Worm (Caenorhabditis elegans) whole organism, young adult: ENCODE measurements around the gene otpl-8.

Experiments used
- F23B12.7 ChIP-seq: sonication (generic microtip); optimal IDR thresholded peaks from 2 replicates; lab custom pipeline; 2017; ENCODE audit warnings: missing genetic modification characterization, mild to moderate bottlenecking, missing compliant biosample characterization, antibody characterized with exemption, moderate library complexity; ENCODE audit not compliant: insufficient read depth
- akir-1 ChIP-seq: fragments of 200-800 bp; sonication (Bioruptor generic); optimal IDR thresholded peaks from 2 replicates; lab custom pipeline; 2018; ENCODE audit warnings: mild to moderate bottlenecking, missing genetic modification characterization, moderate library complexity, missing compliant biosample characterization
- ceh-79 ChIP-seq: sonication (generic microtip); optimal IDR thresholded peaks from 2 replicates; lab custom pipeline; 2017; ENCODE audit warnings: mild to moderate bottlenecking, missing genetic modification characterization, missing compliant biosample characterization
- dpl-1 ChIP-seq: fragments of 150-350 bp; optimal IDR thresholded peaks from 2 replicates; lab custom pipeline; 2014; ENCODE audit warnings: missing biosample characterization, missing genetic modification reagents, missing genetic modification characterization
- egl-18 ChIP-seq: fragments of 200-800 bp; sonication (Bioruptor generic); IDR thresholded peaks from 2 replicates; pipeline ENCODE4 v1.3.6; 2022; ENCODE audit warnings: missing genetic modification reagents, missing genetic modification characterization, missing compliant biosample characterization
- him-1 ChIP-seq: sonication (generic microtip); optimal IDR thresholded peaks from 2 replicates; lab custom pipeline; 2016; ENCODE audit warnings: missing genotype, missing genetic modification reagents, missing genetic modification characterization, missing compliant biosample characterization
- lsl-1 ChIP-seq: fragments of 200-800 bp; sonication (Bioruptor generic); optimal IDR thresholded peaks from 2 replicates; lab custom pipeline; 2018; ENCODE audit warnings: mild to moderate bottlenecking, missing genetic modification characterization, moderate library complexity, missing compliant biosample characterization
- madf-8 ChIP-seq: fragments of 200-800 bp; sonication (Bioruptor generic); conservative IDR thresholded peaks from 2 replicates; pipeline ENCODE4 v1.3.6; 2022; ENCODE audit warnings: missing genetic modification reagents, missing genetic modification characterization, missing compliant biosample characterization
- snpc-4 ChIP-seq, 5 experiments: fragments of 150-350 bp in 1 of 5; sonication (generic microtip) in 4 of 5; optimal IDR thresholded peaks; 2 replicates each; lab custom pipeline; 2014 to 2018; ENCODE audit warnings: missing genetic modification characterization in 5 of 5, missing biosample characterization in 3 of 5, antibody characterized with exemption in 2 of 5, mild to moderate bottlenecking in 2 of 5, missing compliant biosample characterization in 2 of 5, missing genotype in 2 of 5, moderate library complexity in 2 of 5, missing genetic modification reagents in 1 of 5
- zfh-2 ChIP-seq: fragments of 200-800 bp; sonication (Bioruptor generic); conservative IDR thresholded peaks from 2 replicates; pipeline ENCODE4 v1.3.6; 2022; ENCODE audit warnings: missing genetic modification reagents, missing genetic modification characterization, missing compliant biosample characterization

DNA sequence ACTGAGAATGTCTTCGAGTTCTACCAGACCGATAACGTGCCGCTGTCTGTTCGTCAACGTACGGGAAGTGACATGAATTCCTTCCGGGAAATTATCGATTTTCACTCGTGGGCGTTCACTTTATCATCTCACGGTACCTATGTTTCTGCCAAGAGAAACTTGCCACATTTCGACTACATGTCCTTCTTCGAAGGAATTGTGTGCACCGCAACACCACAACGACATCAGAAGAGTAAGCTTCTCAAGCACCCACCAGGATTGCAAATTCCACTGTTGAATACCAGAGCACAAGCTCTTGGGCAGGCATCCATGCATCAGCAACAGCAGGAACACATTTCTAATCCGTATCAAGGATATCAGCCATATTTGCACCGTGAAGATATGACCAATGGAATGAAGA is 13.4 kb upstream of the otpl-8 start:
- TF ChIP-seq ceh-79 (tag; lab: Kevin White, UChicago) (no peak), him-1 (no peak), lsl-1 (GFP tag; lab: Kevin White, UChicago) (no peak), madf-8 (no peak), F23B12.7 (tag; lab: Kevin White, UChicago) (no peak), egl-18 (GFP tag; lab: Robert Waterston, UW) (no peak), dpl-1 (GFP tag; lab: Kevin White, UChicago) (no peak), zfh-2 (GFP tag; lab: Robert Waterston, UW) (no peak), akir-1 (no peak), snpc-4 (GFP tag; optimal IDR thresholded peaks at IDR 0.05; lab: Kevin White, UChicago) (no peak), snpc-4 (tag; optimal IDR thresholded peaks at IDR 0.05; lab: Kevin White, UChicago) (no peak)
